Fruit fly (Drosophila melanogaster) whole organism, embryonic: ENCODE data around the gene ND-B17.

ENCODE experiments used
- Aef1 ChIP-seq: fragments of 200-800 bp; sonication (Bioruptor generic); IDR thresholded peaks from 3 replicates; pipeline ENCODE4 v1.3.6; 2022; ENCODE audit warnings: missing biosample characterization, missing genetic modification characterization
- Atf3 ChIP-seq: fragments of 200-800 bp; sonication (Bioruptor generic); optimal IDR thresholded peaks from 3 replicates; lab custom pipeline; 2016; ENCODE audit warnings: missing biosample characterization, missing genetic modification characterization
- B-H1 ChIP-seq: fragments of 200-800 bp; sonication (Bioruptor generic); IDR thresholded peaks from 3 replicates; pipeline ENCODE4 v1.3.6; 2022; ENCODE audit warnings: missing biosample characterization, missing genetic modification characterization
- Bgb ChIP-seq: fragments of 200-800 bp; sonication (Bioruptor generic); IDR thresholded peaks from 2 replicates; pipeline ENCODE4 v1.3.6; 2022; ENCODE audit warnings: missing biosample characterization, missing genetic modification characterization; ENCODE audit not compliant: partially characterized antibody
- CG10267 ChIP-seq: fragments of 200-800 bp; sonication (Bioruptor generic); optimal IDR thresholded peaks from 2 replicates; lab custom pipeline; 2018; ENCODE audit warnings: missing biosample characterization, mild to moderate bottlenecking, missing genetic modification characterization, moderate library complexity
- CG10959 ChIP-seq: fragments of 200-800 bp; sonication (Bioruptor generic); IDR thresholded peaks from 2 replicates; pipeline ENCODE4 v1.3.6; 2022; ENCODE audit warnings: missing biosample characterization, missing genetic modification characterization
- CG11696 ChIP-seq: fragments of 200-800 bp; sonication (Bioruptor generic); IDR thresholded peaks from 2 replicates; pipeline ENCODE4 v1.3.6; 2022; ENCODE audit warnings: missing biosample characterization, missing genetic modification characterization
- CG14710 ChIP-seq: fragments of 200-800 bp; sonication (Bioruptor generic); optimal IDR thresholded peaks from 3 replicates; lab custom pipeline; 2019; ENCODE audit warnings: missing biosample characterization, mild to moderate bottlenecking, missing genetic modification characterization, moderate library complexity
- CG15011 ChIP-seq: fragments of 200-800 bp; sonication (Bioruptor generic); optimal IDR thresholded peaks from 3 replicates; lab custom pipeline; 2018; ENCODE audit warnings: missing biosample characterization, mild to moderate bottlenecking, missing genetic modification characterization
- CG15269 ChIP-seq: fragments of 200-800 bp; sonication (Bioruptor generic); optimal IDR thresholded peaks from 2 replicates; lab custom pipeline; 2018; ENCODE audit warnings: missing biosample characterization, mild to moderate bottlenecking, missing genetic modification characterization, moderate library complexity
- CG15514 ChIP-seq: fragments of 200-800 bp; sonication (Bioruptor generic); optimal IDR thresholded peaks from 3 replicates; lab custom pipeline; 2017; ENCODE audit warnings: missing biosample characterization, missing genetic modification characterization, mild to moderate bottlenecking, moderate library complexity, missing genetic modification reagents
- CG17568 ChIP-seq: fragments of 200-800 bp; sonication (Bioruptor generic); optimal IDR thresholded peaks from 2 replicates; lab custom pipeline; 2018; ENCODE audit warnings: missing biosample characterization, mild to moderate bottlenecking, missing genetic modification characterization, moderate library complexity
- CG2120 ChIP-seq: fragments of 200-800 bp; sonication (Bioruptor generic); optimal IDR thresholded peaks from 3 replicates; lab custom pipeline; 2016; ENCODE audit warnings: missing biosample characterization, missing genetic modification characterization
- CG2199 ChIP-seq: fragments of 200-800 bp; sonication (Bioruptor generic); IDR thresholded peaks from 3 replicates; pipeline ENCODE4 v1.3.6; 2022; ENCODE audit warnings: missing biosample characterization, missing genetic modification characterization
- CG2202 ChIP-seq: fragments of 200-800 bp; sonication (Bioruptor generic); optimal IDR thresholded peaks from 2 replicates; lab custom pipeline; 2018; ENCODE audit warnings: missing biosample characterization, mild to moderate bottlenecking, missing genetic modification characterization
- CG6854 ChIP-seq: fragments of 200-800 bp; sonication (Bioruptor generic); optimal IDR thresholded peaks from 3 replicates; lab custom pipeline; 2017; ENCODE audit warnings: missing biosample characterization, mild to moderate bottlenecking, missing genetic modification characterization
- CG7963 ChIP-seq: fragments of 200-800 bp; sonication (Bioruptor generic); IDR thresholded peaks from 3 replicates; pipeline ENCODE4 v1.3.6; 2022; ENCODE audit warnings: missing biosample characterization, missing genetic modification characterization; ENCODE audit not compliant: partially characterized antibody
- CG8089 ChIP-seq: fragments of 200-800 bp; sonication (Bioruptor generic); optimal IDR thresholded peaks from 3 replicates; lab custom pipeline; 2016; ENCODE audit warnings: missing biosample characterization, missing genetic modification characterization
- CG9797 ChIP-seq: fragments of 200-800 bp; sonication (Bioruptor generic); optimal IDR thresholded peaks from 3 replicates; lab custom pipeline; 2018; ENCODE audit warnings: missing biosample characterization, mild to moderate bottlenecking, missing genetic modification characterization
- Chrac-16 ChIP-seq: fragments of 200-800 bp; sonication (Bioruptor generic); optimal IDR thresholded peaks from 3 replicates; lab custom pipeline; 2016; ENCODE audit warnings: missing biosample characterization, missing genetic modification characterization
- Fer3 ChIP-seq: fragments of 200-800 bp; sonication (Bioruptor generic); optimal IDR thresholded peaks from 2 replicates; lab custom pipeline; 2018; ENCODE audit warnings: missing biosample characterization, mild to moderate bottlenecking, missing genetic modification characterization, moderate library complexity
- MBD-R2 ChIP-seq: fragments of 200-800 bp; sonication (Bioruptor generic); IDR thresholded peaks from 2 replicates; pipeline ENCODE4 v1.3.6; 2022; ENCODE audit warnings: missing biosample characterization, missing genetic modification characterization
- Med ChIP-seq: fragments of 200-800 bp; sonication (Bioruptor generic); peaks from one replicate; lab custom pipeline; 2016; ENCODE audit warnings: missing biosample characterization, missing genetic modification characterization, mild to moderate bottlenecking, inconsistent platforms, moderate library complexity
- Nf-YB ChIP-seq: fragments of 200-800 bp; sonication (Bioruptor generic); optimal IDR thresholded peaks from 3 replicates; lab custom pipeline; 2019; ENCODE audit warnings: missing biosample characterization, mild to moderate bottlenecking, missing genetic modification characterization, moderate library complexity
- Nf-YC ChIP-seq: fragments of 200-800 bp; optimal IDR thresholded peaks from 3 replicates; lab custom pipeline; 2019; ENCODE audit warnings: missing biosample characterization, mild to moderate bottlenecking, missing genetic modification characterization, moderate library complexity
- Oaz ChIP-seq: fragments of 200-800 bp; sonication (Bioruptor generic); IDR thresholded peaks from 2 replicates; pipeline ENCODE4 v1.3.6; 2022; ENCODE audit warnings: missing biosample characterization, missing genetic modification characterization
- Poxn ChIP-seq: fragments of 200-800 bp; sonication (Bioruptor generic); IDR thresholded peaks from 2 replicates; pipeline ENCODE4 v1.3.6; 2022; ENCODE audit warnings: missing biosample characterization, missing genetic modification characterization
- Scr ChIP-seq: fragments of 200-800 bp; sonication (Bioruptor generic); IDR thresholded peaks from 2 replicates; pipeline ENCODE4 v1.3.6; 2022; ENCODE audit warnings: missing biosample characterization, missing genetic modification characterization; ENCODE audit not compliant: partially characterized antibody
- Side ChIP-seq: fragments of 200-800 bp; sonication (Bioruptor generic); optimal IDR thresholded peaks from 2 replicates; lab custom pipeline; 2016; ENCODE audit warnings: missing biosample characterization, missing genetic modification characterization
- bbx ChIP-seq: fragments of 200-800 bp; sonication (Bioruptor generic); IDR thresholded peaks from 2 replicates; pipeline ENCODE4 v1.3.6; 2022; ENCODE audit warnings: missing biosample characterization, missing genetic modification characterization; ENCODE audit not compliant: partially characterized antibody
- chinmo ChIP-seq: fragments of 200-800 bp; sonication (Bioruptor generic); IDR thresholded peaks from 4 replicates; pipeline ENCODE4 v1.3.6; 2022; ENCODE audit warnings: missing biosample characterization, missing genetic modification characterization; ENCODE audit not compliant: partially characterized antibody
- crp ChIP-seq, 2 experiments: fragments of 200-800 bp; sonication (Bioruptor generic); optimal IDR thresholded peaks; 2 replicates in 1 of 2; 3 replicates in 1 of 2; lab custom pipeline; 2017; ENCODE audit warnings: missing biosample characterization in 2 of 2, missing genetic modification characterization in 2 of 2, mild to moderate bottlenecking in 1 of 2, moderate library complexity in 1 of 2
- da ChIP-seq: fragments of 200-800 bp; sonication (Bioruptor generic); optimal IDR thresholded peaks from 2 replicates; lab custom pipeline; 2016; ENCODE audit warnings: missing biosample characterization, missing genetic modification characterization
- dm ChIP-seq: fragments of 200-800 bp; sonication (Bioruptor generic); optimal IDR thresholded peaks from 3 replicates; lab custom pipeline; 2016; ENCODE audit warnings: missing biosample characterization, missing genetic modification characterization
- fd102C ChIP-seq: fragments of 200-800 bp; sonication (Bioruptor generic); optimal IDR thresholded peaks from 2 replicates; lab custom pipeline; 2018; ENCODE audit warnings: missing biosample characterization, mild to moderate bottlenecking, missing genetic modification characterization, moderate library complexity
- gcm ChIP-seq: fragments of 200-800 bp; sonication (Bioruptor generic); optimal IDR thresholded peaks from 2 replicates; lab custom pipeline; 2019; ENCODE audit warnings: missing biosample characterization, mild to moderate bottlenecking, missing genetic modification characterization, moderate library complexity
- gt ChIP-seq: fragments of 200-800 bp; sonication (Bioruptor generic); IDR thresholded peaks from 2 replicates; pipeline ENCODE4 v1.3.6; 2022; ENCODE audit warnings: missing biosample characterization, missing genetic modification characterization
- knrl ChIP-seq: fragments of 200-800 bp; sonication (Bioruptor generic); IDR thresholded peaks from 3 replicates; pipeline ENCODE4 v1.3.6; 2022; ENCODE audit warnings: missing biosample characterization, missing genetic modification characterization; ENCODE audit not compliant: partially characterized antibody
- lmd ChIP-seq: fragments of 200-800 bp; sonication (Bioruptor generic); IDR thresholded peaks from 2 replicates; pipeline ENCODE4 v1.3.6; 2022; ENCODE audit warnings: missing biosample characterization, missing genetic modification characterization
- luna ChIP-seq: fragments of 200-800 bp; sonication (Bioruptor generic); optimal IDR thresholded peaks from 2 replicates; lab custom pipeline; 2016; ENCODE audit warnings: missing biosample characterization, missing genetic modification characterization
- maf-S ChIP-seq: fragments of 200-800 bp; sonication (Bioruptor generic); optimal IDR thresholded peaks from 2 replicates; lab custom pipeline; 2016; ENCODE audit warnings: missing biosample characterization, missing genetic modification characterization
- peb ChIP-seq: fragments of 200-800 bp; sonication (Bioruptor generic); IDR thresholded peaks from 2 replicates; pipeline ENCODE4 v1.3.6; 2022; ENCODE audit warnings: missing biosample characterization, missing genetic modification characterization
- pzg ChIP-seq: fragments of 200-800 bp; sonication (Bioruptor generic); optimal IDR thresholded peaks from 3 replicates; lab custom pipeline; 2018; ENCODE audit warnings: missing biosample characterization, mild to moderate bottlenecking, missing genetic modification characterization, moderate library complexity
- sd ChIP-seq: fragments of 200-800 bp; sonication (Bioruptor generic); optimal IDR thresholded peaks from 3 replicates; lab custom pipeline; 2018; ENCODE audit warnings: missing biosample characterization, mild to moderate bottlenecking, missing genetic modification characterization, moderate library complexity
- sens-2 ChIP-seq: fragments of 200-800 bp; sonication (Bioruptor generic); IDR thresholded peaks from 2 replicates; pipeline ENCODE4 v1.3.6; 2022; ENCODE audit warnings: missing biosample characterization, missing genetic modification characterization
- slou ChIP-seq: fragments of 200-800 bp; sonication (Bioruptor generic); optimal IDR thresholded peaks from 3 replicates; lab custom pipeline; 2016; ENCODE audit warnings: missing biosample characterization, missing genetic modification characterization
- ttk ChIP-seq: fragments of 200-800 bp; sonication (Bioruptor generic); IDR thresholded peaks from 2 replicates; pipeline ENCODE4 v2.1.2; 2022; ENCODE audit warnings: missing biosample characterization, missing genetic modification characterization
- tup ChIP-seq: fragments of 200-800 bp; sonication (Bioruptor generic); optimal IDR thresholded peaks from 2 replicates; lab custom pipeline; 2016; ENCODE audit warnings: missing biosample characterization, mild to moderate bottlenecking, missing genetic modification characterization, moderate library complexity
- unpg ChIP-seq: fragments of 200-800 bp; sonication (Bioruptor generic); optimal IDR thresholded peaks from 3 replicates; lab custom pipeline; 2018; ENCODE audit warnings: missing biosample characterization, mild to moderate bottlenecking, missing genetic modification characterization, moderate library complexity
- vvl ChIP-seq: fragments of 200-800 bp; sonication (Bioruptor generic); IDR thresholded peaks from 2 replicates; pipeline ENCODE4 v1.3.6; 2022; ENCODE audit warnings: missing biosample characterization, missing genetic modification characterization

Gene ND-B17

DNA sequence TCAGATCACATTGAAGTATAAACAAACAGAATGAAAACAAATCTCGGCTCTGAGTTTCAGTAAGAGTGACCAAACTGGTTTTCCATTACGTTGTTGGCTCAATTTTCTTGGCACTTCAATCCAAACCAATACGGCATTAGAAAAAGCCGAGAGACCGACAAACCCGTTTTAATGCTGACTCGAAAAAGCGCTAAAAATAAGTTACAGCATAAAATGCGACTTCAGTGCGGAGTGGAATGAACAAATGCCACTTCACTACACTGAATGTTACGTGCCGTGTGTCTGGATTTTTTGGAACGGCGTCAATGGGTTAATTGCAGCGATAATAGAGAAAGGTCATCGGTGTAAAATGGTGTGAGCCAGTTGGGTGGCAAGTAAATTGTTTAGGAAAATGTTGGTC is 9.8 kb upstream of the ND-B17 start (continued):
- no peak for TF ChIP-seq CG6854
- TF ChIP-seq Chrac-16 (GFP tag; lab: Kevin White, UChicago) = no peak
- TF ChIP-seq CG2120 (GFP tag; lab: Kevin White, UChicago) = peak; percentile 5
- peak; percentile 44 for TF ChIP-seq vvl (GFP tag; lab: Robert Waterston, UW)
- peak; percentile 7 for TF ChIP-seq sd (tag; lab: Kevin White, UChicago)
- no peak for TF ChIP-seq Fer3 (tag; lab: Kevin White, UChicago)
- peak; percentile 29 for TF ChIP-seq CG15269 (tag; lab: Kevin White, UChicago)
- TF ChIP-seq gcm (GFP tag; lab: Kevin White, UChicago) = no peak
- TF ChIP-seq CG2199 (GFP tag; lab: Robert Waterston, UW) = peak; percentile 54; the same call in 1 of the 3 replicates
- no peak for TF ChIP-seq B-H1 (GFP tag; lab: Robert Waterston, UW)
- TF ChIP-seq chinmo (GFP tag; lab: Robert Waterston, UW) = peak; percentile 73; the same call in 1 of the 4 replicates
- no peak for TF ChIP-seq CG9797 (GFP tag; lab: Kevin White, UChicago)
- TF ChIP-seq CG10267 = peak; percentile 7
- TF ChIP-seq luna (GFP tag; lab: Kevin White, UChicago) = no peak
- TF ChIP-seq bbx = no peak
- no peak for TF ChIP-seq peb
- TF ChIP-seq tup (GFP tag; lab: Kevin White, UChicago) = no peak
- TF ChIP-seq Atf3 = no peak
- no peak for TF ChIP-seq da
- no peak for TF ChIP-seq sens-2 (GFP tag; lab: Robert Waterston, UW)
- TF ChIP-seq CG10959 (GFP tag; lab: Robert Waterston, UW) = no peak

DNA sequence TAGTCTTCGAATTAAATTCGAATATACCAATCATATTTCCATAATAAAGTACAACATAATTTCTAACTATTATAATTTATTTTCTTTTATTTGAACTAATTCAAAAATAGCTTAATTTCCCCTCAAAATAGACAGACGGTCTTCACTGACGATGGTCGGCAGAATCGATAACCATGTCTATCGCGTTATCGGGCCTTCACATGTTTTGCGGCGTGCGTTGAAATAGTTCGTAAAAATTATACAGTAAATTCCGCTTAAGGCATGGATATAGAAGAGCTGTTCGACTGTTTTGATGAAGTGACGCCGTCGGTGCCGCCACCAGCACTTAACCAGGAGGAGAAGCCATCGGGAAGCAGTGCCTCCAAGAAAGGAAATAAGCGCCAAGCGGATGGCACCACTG is 1.2 kb upstream of the ND-B17 start, which contains the start of gene Mtr4:
Gene Mtr4 (plus strand): TSS at position 168 of the 400 bp plus-strand sequence.
- TF ChIP-seq MBD-R2 (GFP tag; lab: Robert Waterston, UW) (peak; percentile 71), CG11696 (GFP tag; lab: Robert Waterston, UW) (no peak), slou (no peak), fd102C (GFP tag; lab: Kevin White, UChicago) (no peak), CG15011 (GFP tag; lab: Kevin White, UChicago) (no peak), CG14710 (tag; lab: Kevin White, UChicago) (peak; percentile 28), knrl (GFP tag; lab: Robert Waterston, UW) (no peak), crp (GFP tag; optimal IDR thresholded peaks at IDR 0.05; lab: Kevin White, UChicago) (peak in 1 of 2 experiments; percentile 42), gt (GFP tag; lab: Robert Waterston, UW) (no peak), unpg (GFP tag; lab: Kevin White, UChicago) (no peak), CG2202 (tag; lab: Kevin White, UChicago) (no peak), maf-S (GFP tag; lab: Kevin White, UChicago) (no peak), Aef1 (no peak), pzg (GFP tag; lab: Kevin White, UChicago) (peak; percentile 40), Scr (GFP tag; lab: Robert Waterston, UW) (peak; percentile 48), CG17568 (GFP tag; lab: Kevin White, UChicago) (no peak), Med (GFP tag; lab: Kevin White, UChicago) (peak; percentile 43), CG10267 (peak; percentile 10), CG8089 (no peak), Bgb (GFP tag; lab: Robert Waterston, UW) (peak; percentile 41; the same call in 1 of the 2 replicates), Nf-YB (GFP tag; lab: Kevin White, UChicago) (no peak), ttk (GFP tag; lab: Robert Waterston, UW) (no peak), chinmo (GFP tag; lab: Robert Waterston, UW) (no peak), Side (GFP tag; lab: Kevin White, UChicago) (no peak), Poxn (GFP tag; lab: Robert Waterston, UW) (no peak), CG15514 (GFP tag; lab: Kevin White, UChicago) (no peak), CG7963 (GFP tag; lab: Robert Waterston, UW) (peak; percentile 33; the same call in 1 of the 3 replicates), Oaz (GFP tag; lab: Robert Waterston, UW) (no peak), Nf-YC (tag; lab: Kevin White, UChicago) (peak; percentile 18), lmd (GFP tag; lab: Robert Waterston, UW) (no peak), dm (peak; percentile 76)
